Worm (Caenorhabditis elegans) whole organism, late embryonic: ENCODE results near the gene Y57G11A.5.

Experiments
- C08G9.2 ChIP-seq: sonication (generic microtip); optimal IDR thresholded peaks from 2 replicates; lab custom pipeline; 2016; ENCODE audit warnings: mild to moderate bottlenecking, missing genetic modification characterization, moderate library complexity, missing compliant biosample characterization
- C38D4.7 ChIP-seq: fragments of 200-800 bp; sonication (Bioruptor generic); optimal IDR thresholded peaks from 2 replicates; lab custom pipeline; 2018; ENCODE audit warnings: mild to moderate bottlenecking, missing genetic modification characterization, moderate library complexity, missing compliant biosample characterization
- F13H6.1 ChIP-seq: sonication (generic microtip); optimal IDR thresholded peaks from 2 replicates; lab custom pipeline; 2016; ENCODE audit warnings: missing genetic modification characterization, missing compliant biosample characterization
- K09A11.1 ChIP-seq: sonication (generic microtip); optimal IDR thresholded peaks from 2 replicates; lab custom pipeline; 2017; ENCODE audit warnings: antibody characterized with exemption, mild to moderate bottlenecking, missing genetic modification characterization, missing compliant biosample characterization; ENCODE audit not compliant: insufficient read depth
- ahr-1 ChIP-seq: sonication (generic microtip); optimal IDR thresholded peaks from 2 replicates; lab custom pipeline; 2016; ENCODE audit warnings: missing genetic modification characterization, missing compliant biosample characterization
- ama-1 ChIP-seq: fragments of 150-350 bp; optimal IDR thresholded peaks from 2 replicates; lab custom pipeline; 2014
- ceh-14 ChIP-seq: sonication (generic microtip); optimal IDR thresholded peaks from 2 replicates; lab custom pipeline; 2016; ENCODE audit warnings: missing genotype, missing genetic modification characterization, missing compliant biosample characterization
- ceh-18 ChIP-seq: sonication (generic microtip); optimal IDR thresholded peaks from 2 replicates; lab custom pipeline; 2016; ENCODE audit warnings: missing genetic modification characterization, missing compliant biosample characterization
- ceh-19 ChIP-seq: fragments of 200-800 bp; sonication (Bioruptor generic); optimal IDR thresholded peaks from 2 replicates; lab custom pipeline; 2018; ENCODE audit warnings: mild to moderate bottlenecking, missing genetic modification characterization, missing compliant biosample characterization
- ceh-2 ChIP-seq: sonication (generic microtip); optimal IDR thresholded peaks from 2 replicates; lab custom pipeline; 2016; ENCODE audit warnings: missing genotype, missing genetic modification characterization, missing compliant biosample characterization
- ceh-22 ChIP-seq: sonication (generic microtip); optimal IDR thresholded peaks from 2 replicates; lab custom pipeline; 2017; ENCODE audit warnings: missing biosample characterization, missing genetic modification characterization
- ceh-30 ChIP-seq: fragments of 150-350 bp; optimal IDR thresholded peaks from 2 replicates; lab custom pipeline; 2014; ENCODE audit warnings: missing biosample characterization, missing genetic modification characterization
- ceh-31 ChIP-seq: sonication (generic microtip); optimal IDR thresholded peaks from 2 replicates; lab custom pipeline; 2016; ENCODE audit warnings: missing genetic modification characterization, missing compliant biosample characterization
- ceh-34 ChIP-seq: sonication (generic microtip); optimal IDR thresholded peaks from 2 replicates; lab custom pipeline; 2016; ENCODE audit warnings: mild to moderate bottlenecking, missing genetic modification characterization, missing compliant biosample characterization
- ceh-6 ChIP-seq: fragments of 200-800 bp; sonication (Bioruptor generic); optimal IDR thresholded peaks from 2 replicates; lab custom pipeline; 2018; ENCODE audit warnings: mild to moderate bottlenecking, missing genetic modification characterization, missing compliant biosample characterization
- ceh-9 ChIP-seq: sonication (generic microtip); optimal IDR thresholded peaks from 2 replicates; lab custom pipeline; 2016; ENCODE audit warnings: mild to moderate bottlenecking, missing genetic modification characterization, inconsistent platforms, missing compliant biosample characterization
- dmd-4 ChIP-seq: sonication (generic microtip); optimal IDR thresholded peaks from 2 replicates; lab custom pipeline; 2016; ENCODE audit warnings: borderline replicate concordance, missing genetic modification characterization, missing compliant biosample characterization
- dve-1 ChIP-seq: sonication (generic microtip); optimal IDR thresholded peaks from 2 replicates; lab custom pipeline; 2017; ENCODE audit warnings: antibody characterized with exemption, mild to moderate bottlenecking, missing genetic modification characterization, missing compliant biosample characterization
- elt-2 ChIP-seq: sonication (generic microtip); optimal IDR thresholded peaks from 2 replicates; lab custom pipeline; 2016; ENCODE audit warnings: missing genetic modification reagents, missing genetic modification characterization, missing compliant biosample characterization
- elt-4 ChIP-seq: sonication (generic microtip); optimal IDR thresholded peaks from 2 replicates; lab custom pipeline; 2016; ENCODE audit warnings: missing genetic modification characterization, missing compliant biosample characterization
- ets-4 ChIP-seq: sonication (generic microtip); optimal IDR thresholded peaks from 2 replicates; lab custom pipeline; 2016; ENCODE audit warnings: missing genetic modification characterization, missing compliant biosample characterization
- eyg-1 ChIP-seq: sonication (generic microtip); optimal IDR thresholded peaks from 2 replicates; lab custom pipeline; 2016; ENCODE audit warnings: missing genotype, missing genetic modification characterization, missing compliant biosample characterization
- fax-1 ChIP-seq: sonication (generic microtip); optimal IDR thresholded peaks from 2 replicates; lab custom pipeline; 2016; ENCODE audit warnings: missing genotype, missing genetic modification characterization, missing compliant biosample characterization
- fkh-10 ChIP-seq: fragments of 150-350 bp; optimal IDR thresholded peaks from 2 replicates; lab custom pipeline; 2014; ENCODE audit warnings: missing biosample characterization, missing genetic modification reagents, missing genetic modification characterization
- fkh-6 ChIP-seq: sonication (generic microtip); optimal IDR thresholded peaks from 2 replicates; lab custom pipeline; 2016; ENCODE audit warnings: missing genetic modification characterization, missing compliant biosample characterization
- gmeb-2 ChIP-seq: sonication (generic microtip); optimal IDR thresholded peaks from 2 replicates; lab custom pipeline; 2016; ENCODE audit warnings: missing genetic modification characterization, inconsistent platforms, missing compliant biosample characterization
- hlh-13 ChIP-seq: fragments of 200-800 bp; sonication (Bioruptor generic); optimal IDR thresholded peaks from 2 replicates; lab custom pipeline; 2018; ENCODE audit warnings: mild to moderate bottlenecking, missing genetic modification characterization, missing compliant biosample characterization
- hlh-15 ChIP-seq: sonication (generic microtip); optimal IDR thresholded peaks from 2 replicates; lab custom pipeline; 2016; ENCODE audit warnings: missing genetic modification characterization, missing compliant biosample characterization
- hlh-30 ChIP-seq: sonication (generic microtip); optimal IDR thresholded peaks from 2 replicates; lab custom pipeline; 2017; ENCODE audit warnings: antibody characterized with exemption, missing genetic modification characterization, missing compliant biosample characterization; ENCODE audit not compliant: insufficient read depth
- hlh-6 ChIP-seq: sonication (generic microtip); optimal IDR thresholded peaks from 2 replicates; lab custom pipeline; 2016; ENCODE audit warnings: missing genotype, missing genetic modification characterization, missing compliant biosample characterization
- hlh-8 ChIP-seq: sonication (generic microtip); optimal IDR thresholded peaks from 2 replicates; lab custom pipeline; 2016; ENCODE audit warnings: missing genotype, missing genetic modification characterization, missing compliant biosample characterization
- lim-6 ChIP-seq: sonication (generic microtip); optimal IDR thresholded peaks from 2 replicates; lab custom pipeline; 2016; ENCODE audit warnings: missing genetic modification characterization, missing compliant biosample characterization
- lin-11 ChIP-seq: fragments of 200-800 bp; sonication (Bioruptor generic); optimal IDR thresholded peaks from 2 replicates; lab custom pipeline; 2018; ENCODE audit warnings: mild to moderate bottlenecking, missing genetic modification characterization, missing compliant biosample characterization
- mec-3 ChIP-seq: sonication (generic microtip); optimal IDR thresholded peaks from 2 replicates; lab custom pipeline; 2016; ENCODE audit warnings: borderline replicate concordance, missing genetic modification characterization, missing compliant biosample characterization
- nfya-1 ChIP-seq: sonication (generic microtip); optimal IDR thresholded peaks from 2 replicates; lab custom pipeline; 2017; ENCODE audit warnings: missing genetic modification characterization, mild to moderate bottlenecking, missing compliant biosample characterization, antibody characterized with exemption, moderate library complexity
- nhr-11 ChIP-seq: fragments of 150-350 bp; optimal IDR thresholded peaks from 2 replicates; lab custom pipeline; 2014; ENCODE audit warnings: missing biosample characterization, missing genetic modification characterization
- nhr-232 ChIP-seq: sonication (generic microtip); optimal IDR thresholded peaks from 2 replicates; lab custom pipeline; 2016; ENCODE audit warnings: missing genetic modification characterization, missing compliant biosample characterization
- npax-4 ChIP-seq: sonication (generic microtip); optimal IDR thresholded peaks from 2 replicates; lab custom pipeline; 2016; ENCODE audit warnings: missing genetic modification characterization, missing compliant biosample characterization
- odd-2 ChIP-seq: sonication (generic microtip); optimal IDR thresholded peaks from 2 replicates; lab custom pipeline; 2017; ENCODE audit warnings: antibody characterized with exemption, mild to moderate bottlenecking, missing genetic modification characterization, missing compliant biosample characterization
- pag-3 ChIP-seq: sonication (generic microtip); optimal IDR thresholded peaks from 2 replicates; lab custom pipeline; 2016; ENCODE audit warnings: missing compliant biosample characterization, missing genetic modification characterization, borderline replicate concordance
- pha-2 ChIP-seq: sonication (generic microtip); optimal IDR thresholded peaks from 2 replicates; lab custom pipeline; 2017; ENCODE audit warnings: mild to moderate bottlenecking, missing genetic modification characterization, missing compliant biosample characterization
- pha-4 ChIP-seq: fragments of 150-350 bp; optimal IDR thresholded peaks from 2 replicates; lab custom pipeline; 2018; ENCODE audit warnings: missing biosample characterization, missing genetic modification reagents, missing genetic modification characterization
- pqm-1 ChIP-seq: sonication (generic microtip); optimal IDR thresholded peaks from 2 replicates; lab custom pipeline; 2016; ENCODE audit warnings: missing genetic modification characterization, missing compliant biosample characterization
- pros-1 ChIP-seq: fragments of 150-350 bp; optimal IDR thresholded peaks from 2 replicates; lab custom pipeline; 2014; ENCODE audit warnings: missing biosample characterization, missing genetic modification reagents, missing genetic modification characterization
- ref-2 ChIP-seq: sonication (generic microtip); optimal IDR thresholded peaks from 2 replicates; lab custom pipeline; 2016; ENCODE audit warnings: missing genetic modification characterization, missing compliant biosample characterization
- sdc-2 ChIP-seq: sonication (generic microtip); optimal IDR thresholded peaks from 2 replicates; lab custom pipeline; 2016; ENCODE audit warnings: missing genotype, missing genetic modification characterization, missing compliant biosample characterization
- sox-2 ChIP-seq: fragments of 200-800 bp; sonication (Bioruptor generic); IDR thresholded peaks from 2 replicates; pipeline ENCODE4 v1.3.6; 2022; ENCODE audit warnings: missing genetic modification reagents, missing genetic modification characterization, missing compliant biosample characterization
- sox-4 ChIP-seq: sonication (generic microtip); optimal IDR thresholded peaks from 2 replicates; lab custom pipeline; 2017; ENCODE audit warnings: mild to moderate bottlenecking, missing genetic modification characterization, inconsistent platforms, missing compliant biosample characterization
- syd-9 ChIP-seq: sonication (generic microtip); optimal IDR thresholded peaks from 2 replicates; lab custom pipeline; 2016; ENCODE audit warnings: mild to moderate bottlenecking, missing genetic modification characterization, moderate library complexity, missing compliant biosample characterization
- ttx-3 ChIP-seq: sonication (generic microtip); optimal IDR thresholded peaks from 2 replicates; lab custom pipeline; 2016; ENCODE audit warnings: missing genetic modification reagents, missing genetic modification characterization, missing compliant biosample characterization
- unc-42 ChIP-seq: sonication (generic microtip); optimal IDR thresholded peaks from 2 replicates; lab custom pipeline; 2016; ENCODE audit warnings: missing genotype, missing genetic modification characterization, missing compliant biosample characterization
- unc-55 ChIP-seq: sonication (generic microtip); optimal IDR thresholded peaks from 2 replicates; lab custom pipeline; 2017; ENCODE audit warnings: missing biosample characterization, missing genetic modification reagents, missing genetic modification characterization
- unc-86 ChIP-seq: sonication (generic microtip); optimal IDR thresholded peaks from 2 replicates; lab custom pipeline; 2016; ENCODE audit warnings: missing genetic modification characterization, missing compliant biosample characterization
- ztf-16 ChIP-seq: sonication (generic microtip); optimal IDR thresholded peaks from 2 replicates; lab custom pipeline; 2017; ENCODE audit warnings: missing genetic modification characterization, missing compliant biosample characterization

Gene Y57G11A.5

ce11 chrIV:14496494-14496893 is 15.8 kb downstream of the Y57G11A.5 start:
- TF ChIP-seq gmeb-2 (tag; lab: Kevin White, UChicago), result no peak
- TF ChIP-seq ttx-3, result no peak
- peak; percentile 6 for TF ChIP-seq eyg-1 (tag; lab: Kevin White, UChicago)
- peak; percentile 53 for TF ChIP-seq ref-2 (tag; lab: Kevin White, UChicago)
- TF ChIP-seq fax-1 (tag; lab: Kevin White, UChicago), result no peak
- no peak for TF ChIP-seq ceh-18 (tag; lab: Kevin White, UChicago)
- TF ChIP-seq C38D4.7 (GFP tag; lab: Kevin White, UChicago), result no peak
- peak; percentile 23 for TF ChIP-seq ztf-16 (tag; lab: Kevin White, UChicago)
- no peak for TF ChIP-seq ceh-6 (GFP tag; lab: Kevin White, UChicago)
- TF ChIP-seq ceh-34 (tag; lab: Kevin White, UChicago), result peak; percentile 55
- TF ChIP-seq nhr-11, result no peak
- TF ChIP-seq F13H6.1 (tag; lab: Kevin White, UChicago), result peak; percentile 34
- TF ChIP-seq npax-4 (tag; lab: Kevin White, UChicago), result no peak
- no peak for TF ChIP-seq pros-1 (tag; lab: Kevin White, UChicago)
- no peak for TF ChIP-seq pag-3 (tag; lab: Kevin White, UChicago)
- TF ChIP-seq syd-9 (tag; lab: Kevin White, UChicago), result peak; percentile 24
- no peak for TF ChIP-seq nhr-232 (tag; lab: Kevin White, UChicago)
- no peak for TF ChIP-seq hlh-30 (tag; lab: Kevin White, UChicago)
- TF ChIP-seq sdc-2, result no peak
- TF ChIP-seq nfya-1 (tag; lab: Kevin White, UChicago), result peak; percentile 59
- TF ChIP-seq pha-2 (tag; lab: Kevin White, UChicago), result peak; percentile 69
- TF ChIP-seq hlh-6 (tag; lab: Kevin White, UChicago), result no peak
- TF ChIP-seq ceh-9 (tag; lab: Kevin White, UChicago), result no peak
- no peak for TF ChIP-seq pqm-1
- peak; percentile 23 for TF ChIP-seq ceh-19 (GFP tag; lab: Kevin White, UChicago)
- no peak for TF ChIP-seq ama-1 (lab: Kevin White, UChicago)
- TF ChIP-seq sox-4 (tag; lab: Kevin White, UChicago), result peak; percentile 16
- no peak for TF ChIP-seq odd-2
- TF ChIP-seq lin-11 (tag; lab: Kevin White, UChicago), result no peak
- TF ChIP-seq pha-4, result no peak
- peak; percentile 38 for TF ChIP-seq dmd-4 (tag; lab: Kevin White, UChicago)
- no peak for TF ChIP-seq dve-1 (tag; lab: Kevin White, UChicago)
- TF ChIP-seq fkh-10 (GFP tag; lab: Kevin White, UChicago), result no peak
- TF ChIP-seq ceh-30 (tag; lab: Kevin White, UChicago), result no peak
- TF ChIP-seq unc-86, result no peak
- TF ChIP-seq mec-3 (tag; lab: Kevin White, UChicago), result no peak
- no peak for TF ChIP-seq elt-2 (tag; lab: Kevin White, UChicago)
- TF ChIP-seq ceh-2 (tag; lab: Kevin White, UChicago), result peak; percentile 31
- TF ChIP-seq fkh-6 (tag; lab: Kevin White, UChicago), result peak; percentile 22
- TF ChIP-seq K09A11.1 (tag; lab: Kevin White, UChicago), result no peak
- peak; percentile 51 for TF ChIP-seq ceh-31
- TF ChIP-seq sox-2 (GFP tag; lab: Robert Waterston, UW), result peak; percentile 49
- no peak for TF ChIP-seq ceh-22
- TF ChIP-seq unc-42 (tag; lab: Kevin White, UChicago), result no peak
- TF ChIP-seq ahr-1 (tag; lab: Kevin White, UChicago), result no peak
- TF ChIP-seq hlh-13 (GFP tag; lab: Kevin White, UChicago), result no peak
- no peak for TF ChIP-seq lim-6 (tag; lab: Kevin White, UChicago)
- no peak for TF ChIP-seq ceh-14 (tag; lab: Kevin White, UChicago)
- TF ChIP-seq ets-4 (tag; lab: Kevin White, UChicago), result no peak
- no peak for TF ChIP-seq hlh-15 (tag; lab: Kevin White, UChicago)
- no peak for TF ChIP-seq unc-55
- peak; percentile 5 for TF ChIP-seq hlh-8 (tag; lab: Kevin White, UChicago)
- no peak for TF ChIP-seq C08G9.2
- no peak for TF ChIP-seq elt-4 (tag; lab: Kevin White, UChicago)
